Worm (Caenorhabditis elegans) whole organism, young adult: ENCODE results near the gene zim-2.

Source experiments
- B0019.2 ChIP-seq: fragments of 200-800 bp; sonication (Bioruptor generic); conservative IDR thresholded peaks from 2 replicates; pipeline ENCODE4 v1.3.6; 2022; ENCODE audit warnings: missing genetic modification reagents, missing genetic modification characterization, missing compliant biosample characterization
- B0035.1 ChIP-seq: sonication (generic microtip); optimal IDR thresholded peaks from 2 replicates; lab custom pipeline; 2016; ENCODE audit warnings: missing genetic modification characterization, mild to moderate bottlenecking, missing compliant biosample characterization, missing genotype, missing genetic modification reagents
- B0336.3 ChIP-seq: fragments of 200-800 bp; sonication (Bioruptor generic); IDR thresholded peaks from 2 replicates; pipeline ENCODE4 v1.3.6; 2022; ENCODE audit warnings: missing genetic modification characterization, missing compliant biosample characterization
- F10E7.11 ChIP-seq: sonication (generic microtip); optimal IDR thresholded peaks from 2 replicates; lab custom pipeline; 2017; ENCODE audit warnings: mild to moderate bottlenecking, missing genetic modification characterization, moderate library complexity, missing compliant biosample characterization
- F22D6.2 ChIP-seq: sonication (generic microtip); optimal IDR thresholded peaks from 2 replicates; lab custom pipeline; 2016; ENCODE audit warnings: mild to moderate bottlenecking, missing genetic modification characterization, missing compliant biosample characterization
- F23B12.7 ChIP-seq: sonication (generic microtip); optimal IDR thresholded peaks from 2 replicates; lab custom pipeline; 2017; ENCODE audit warnings: missing genetic modification characterization, mild to moderate bottlenecking, missing compliant biosample characterization, antibody characterized with exemption, moderate library complexity; ENCODE audit not compliant: insufficient read depth
- F49E8.2 ChIP-seq: sonication (generic microtip); optimal IDR thresholded peaks from 3 replicates; lab custom pipeline; 2017; ENCODE audit warnings: missing genetic modification characterization, mild to moderate bottlenecking, missing compliant biosample characterization, antibody characterized with exemption, moderate library complexity; ENCODE audit not compliant: insufficient read depth
- F52B5.7 ChIP-seq: sonication (generic microtip); optimal IDR thresholded peaks from 2 replicates; lab custom pipeline; 2016; ENCODE audit warnings: mild to moderate bottlenecking, missing genetic modification characterization, missing compliant biosample characterization
- F55B11.4 ChIP-seq: sonication (generic microtip); optimal IDR thresholded peaks from 2 replicates; lab custom pipeline; 2016; ENCODE audit warnings: missing compliant biosample characterization, missing genetic modification characterization, borderline replicate concordance; ENCODE audit not compliant: insufficient read depth
- T07F8.4 ChIP-seq: sonication (generic microtip); optimal IDR thresholded peaks from 2 replicates; lab custom pipeline; 2016; ENCODE audit warnings: mild to moderate bottlenecking, missing genetic modification characterization, moderate library complexity, missing compliant biosample characterization
- Y53G8AR.9 ChIP-seq: fragments of 200-800 bp; sonication (Bioruptor generic); conservative IDR thresholded peaks from 2 replicates; pipeline ENCODE4 v1.3.6; 2022; ENCODE audit warnings: missing genetic modification reagents, missing genetic modification characterization, missing compliant biosample characterization
- Y79H2A.3 ChIP-seq: fragments of 200-800 bp; sonication (Bioruptor generic); conservative IDR thresholded peaks from 2 replicates; pipeline ENCODE4 v1.3.6; 2022; ENCODE audit warnings: missing genetic modification reagents, missing genetic modification characterization, missing compliant biosample characterization
- ZK185.1 ChIP-seq: sonication (generic microtip); optimal IDR thresholded peaks from 2 replicates; lab custom pipeline; 2016; ENCODE audit warnings: mild to moderate bottlenecking, missing genetic modification characterization, missing compliant biosample characterization; ENCODE audit not compliant: poor library complexity, severe bottlenecking
- akir-1 ChIP-seq: fragments of 200-800 bp; sonication (Bioruptor generic); optimal IDR thresholded peaks from 2 replicates; lab custom pipeline; 2018; ENCODE audit warnings: mild to moderate bottlenecking, missing genetic modification characterization, moderate library complexity, missing compliant biosample characterization
- athp-1 ChIP-seq: sonication (generic microtip); optimal IDR thresholded peaks from 2 replicates; lab custom pipeline; 2017; ENCODE audit warnings: mild to moderate bottlenecking, missing genetic modification characterization, missing compliant biosample characterization
- attf-6 ChIP-seq: fragments of 200-800 bp; sonication (Bioruptor generic); IDR thresholded peaks from 2 replicates; pipeline ENCODE4 v1.3.6; 2022; ENCODE audit warnings: missing genetic modification reagents, missing genetic modification characterization, missing compliant biosample characterization
- ceh-79 ChIP-seq: sonication (generic microtip); optimal IDR thresholded peaks from 2 replicates; lab custom pipeline; 2017; ENCODE audit warnings: mild to moderate bottlenecking, missing genetic modification characterization, missing compliant biosample characterization
- ceh-91 ChIP-seq: fragments of 200-800 bp; sonication (Bioruptor generic); IDR thresholded peaks from 2 replicates; pipeline ENCODE4 v1.3.6; 2022; ENCODE audit warnings: missing genetic modification reagents, missing genetic modification characterization, missing compliant biosample characterization
- dox-1 ChIP-seq: fragments of 200-800 bp; sonication (Bioruptor generic); IDR thresholded peaks from 2 replicates; pipeline ENCODE4 v1.3.6; 2022; ENCODE audit warnings: missing genetic modification reagents, missing genetic modification characterization, missing compliant biosample characterization
- dpl-1 ChIP-seq: fragments of 150-350 bp; optimal IDR thresholded peaks from 2 replicates; lab custom pipeline; 2014; ENCODE audit warnings: missing biosample characterization, missing genetic modification reagents, missing genetic modification characterization
- efl-1 ChIP-seq: fragments of 150-350 bp; optimal IDR thresholded peaks from 2 replicates; lab custom pipeline; 2014; ENCODE audit warnings: missing biosample characterization, missing genetic modification reagents, missing genetic modification characterization
- egl-44 ChIP-seq: fragments of 200-800 bp; sonication (Bioruptor generic); IDR thresholded peaks from 2 replicates; pipeline ENCODE4 v1.3.6; 2022; ENCODE audit warnings: missing genetic modification reagents, missing genetic modification characterization, missing compliant biosample characterization
- ekl-4 ChIP-seq: fragments of 200-800 bp; sonication (Bioruptor generic); IDR thresholded peaks from 2 replicates; pipeline ENCODE4 v1.3.6; 2022; ENCODE audit warnings: missing genetic modification reagents, missing genetic modification characterization, missing compliant biosample characterization
- hlh-12 ChIP-seq: sonication (generic microtip); optimal IDR thresholded peaks from 2 replicates; lab custom pipeline; 2016; ENCODE audit warnings: missing genetic modification characterization, missing compliant biosample characterization
- hmg-1.2 ChIP-seq: fragments of 200-800 bp; sonication (Bioruptor generic); IDR thresholded peaks from 2 replicates; pipeline ENCODE4 v1.3.6; 2022; ENCODE audit warnings: missing genetic modification reagents, missing genetic modification characterization, missing compliant biosample characterization
- hmg-20 ChIP-seq: fragments of 200-800 bp; sonication (Bioruptor generic); IDR thresholded peaks from 2 replicates; pipeline ENCODE4 v1.3.6; 2022; ENCODE audit warnings: missing genetic modification reagents, missing genetic modification characterization, missing compliant biosample characterization
- let-526 ChIP-seq: fragments of 200-800 bp; sonication (Bioruptor generic); IDR thresholded peaks from 2 replicates; pipeline ENCODE4 v1.3.6; 2022; ENCODE audit warnings: missing genetic modification reagents, missing genetic modification characterization, missing compliant biosample characterization
- lin-26 ChIP-seq: fragments of 200-800 bp; sonication (Bioruptor generic); IDR thresholded peaks from 2 replicates; pipeline ENCODE4 v1.3.6; 2022; ENCODE audit warnings: missing genetic modification reagents, missing genetic modification characterization, missing compliant biosample characterization
- lin-54 ChIP-seq: fragments of 200-800 bp; sonication (Bioruptor generic); optimal IDR thresholded peaks from 2 replicates; lab custom pipeline; 2018; ENCODE audit warnings: mild to moderate bottlenecking, missing genetic modification characterization, missing compliant biosample characterization
- madf-8 ChIP-seq: fragments of 200-800 bp; sonication (Bioruptor generic); conservative IDR thresholded peaks from 2 replicates; pipeline ENCODE4 v1.3.6; 2022; ENCODE audit warnings: missing genetic modification reagents, missing genetic modification characterization, missing compliant biosample characterization
- mes-4 ChIP-seq: sonication (generic microtip); optimal IDR thresholded peaks from 2 replicates; lab custom pipeline; 2016; ENCODE audit warnings: missing genotype, missing genetic modification characterization, missing compliant biosample characterization
- mxl-1 ChIP-seq: sonication (generic microtip); optimal IDR thresholded peaks from 2 replicates; lab custom pipeline; 2016; ENCODE audit warnings: missing genetic modification characterization, missing compliant biosample characterization
- nhr-179 ChIP-seq: sonication (generic microtip); optimal IDR thresholded peaks from 2 replicates; lab custom pipeline; 2016; ENCODE audit warnings: mild to moderate bottlenecking, missing genetic modification characterization, missing compliant biosample characterization
- nhr-90 ChIP-seq: sonication (generic microtip); optimal IDR thresholded peaks from 2 replicates; lab custom pipeline; 2016; ENCODE audit warnings: missing genotype, mild to moderate bottlenecking, missing genetic modification characterization, missing compliant biosample characterization
- pbrm-1 ChIP-seq: fragments of 200-800 bp; sonication (Bioruptor generic); IDR thresholded peaks from 2 replicates; pipeline ENCODE4 v1.3.6; 2022; ENCODE audit warnings: missing genetic modification reagents, missing genetic modification characterization, missing compliant biosample characterization
- pha-4 ChIP-seq: fragments of 150-350 bp; sonication (generic microtip); optimal IDR thresholded peaks from 2 replicates; lab custom pipeline; 2014; ENCODE audit warnings: missing biosample characterization, missing genetic modification reagents, missing genetic modification characterization
- rcor-1 ChIP-seq: fragments of 200-800 bp; sonication (Bioruptor generic); IDR thresholded peaks from 2 replicates; pipeline ENCODE4 v1.3.6; 2022; ENCODE audit warnings: missing genetic modification reagents, missing genetic modification characterization, missing compliant biosample characterization
- snpc-3.4 ChIP-seq: sonication (generic microtip); optimal IDR thresholded peaks from 2 replicates; lab custom pipeline; 2017; ENCODE audit warnings: missing genetic modification characterization, mild to moderate bottlenecking, missing compliant biosample characterization, antibody characterized with exemption, moderate library complexity, missing genotype, missing genetic modification reagents
- snpc-4 ChIP-seq, 5 experiments: fragments of 150-350 bp in 1 of 5; sonication (generic microtip) in 4 of 5; optimal IDR thresholded peaks; 2 replicates each; lab custom pipeline; 2014 to 2018; ENCODE audit warnings: missing genetic modification characterization in 5 of 5, missing biosample characterization in 3 of 5, antibody characterized with exemption in 2 of 5, mild to moderate bottlenecking in 2 of 5, missing compliant biosample characterization in 2 of 5, missing genotype in 2 of 5, moderate library complexity in 2 of 5, missing genetic modification reagents in 1 of 5
- zfh-2 ChIP-seq: fragments of 200-800 bp; sonication (Bioruptor generic); conservative IDR thresholded peaks from 2 replicates; pipeline ENCODE4 v1.3.6; 2022; ENCODE audit warnings: missing genetic modification reagents, missing genetic modification characterization, missing compliant biosample characterization
- ztf-25 ChIP-seq: fragments of 200-800 bp; sonication (Bioruptor generic); IDR thresholded peaks from 2 replicates; pipeline ENCODE4 v1.3.6; 2022; ENCODE audit warnings: missing genetic modification reagents, missing genetic modification characterization, missing compliant biosample characterization

Gene zim-2

DNA sequence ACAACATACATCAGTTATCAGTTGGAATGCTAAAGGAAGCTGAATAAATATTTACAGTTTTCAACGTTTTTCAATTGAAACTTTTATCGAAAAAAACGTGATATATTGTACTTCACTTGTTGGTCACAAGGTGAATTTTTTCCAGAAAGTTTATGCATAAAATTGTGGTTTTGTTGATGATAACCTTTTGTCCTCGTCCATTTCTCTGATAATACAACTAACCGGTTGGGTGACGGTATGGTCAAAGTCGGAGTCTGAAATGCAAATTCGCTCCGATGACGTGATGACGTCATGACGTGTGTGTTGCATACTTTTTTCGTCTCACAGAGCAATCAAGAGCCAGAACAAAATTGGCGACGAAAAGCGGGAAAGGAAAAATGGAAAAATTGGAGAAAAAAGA, 43.6 kb upstream of the zim-2 start (continued):
- no peak for TF ChIP-seq rcor-1
- TF ChIP-seq snpc-3.4 = no peak
- no peak for TF ChIP-seq mxl-1 (tag; lab: Kevin White, UChicago)
- TF ChIP-seq F55B11.4 = no peak
- TF ChIP-seq zfh-2 (GFP tag; lab: Robert Waterston, UW) = no peak
- no peak for TF ChIP-seq lin-26
- TF ChIP-seq akir-1 (GFP tag; lab: Kevin White, UChicago) = no peak
- no peak for TF ChIP-seq ztf-25 (GFP tag; lab: Robert Waterston, UW)
- no peak for TF ChIP-seq ceh-91
- TF ChIP-seq madf-8 (GFP tag; lab: Robert Waterston, UW) = no peak
- no peak for TF ChIP-seq snpc-4 (GFP tag; optimal IDR thresholded peaks at IDR 0.05; lab: Kevin White, UChicago)
- TF ChIP-seq snpc-4 (tag; optimal IDR thresholded peaks at IDR 0.05; lab: Kevin White, UChicago) = no peak
- no peak for TF ChIP-seq B0035.1 (tag; lab: Kevin White, UChicago)
- no peak for TF ChIP-seq mes-4 (tag; lab: Kevin White, UChicago)
- no peak for TF ChIP-seq dox-1 (GFP tag; lab: Robert Waterston, UW)
- TF ChIP-seq F22D6.2 (tag; lab: Kevin White, UChicago) = no peak
- 0 out of 2 replicates have a peak, but pooled peaks have one; percentile 37 for TF ChIP-seq Y53G8AR.9 (GFP tag; lab: Robert Waterston, UW)
- TF ChIP-seq hmg-20 (GFP tag; lab: Robert Waterston, UW) = no peak
- no peak for TF ChIP-seq hmg-1.2 (GFP tag; lab: Robert Waterston, UW)
- no peak for TF ChIP-seq let-526 (GFP tag; lab: Robert Waterston, UW)
- no peak for TF ChIP-seq T07F8.4 (tag; lab: Kevin White, UChicago)
- TF ChIP-seq ZK185.1 (tag; lab: Kevin White, UChicago) = no peak
- no peak for TF ChIP-seq nhr-179 (tag; lab: Kevin White, UChicago)
- TF ChIP-seq lin-54 = no peak
- TF ChIP-seq F49E8.2 (tag; lab: Kevin White, UChicago) = no peak
- no peak for TF ChIP-seq hlh-12 (tag; lab: Kevin White, UChicago)
- no peak for TF ChIP-seq F23B12.7 (tag; lab: Kevin White, UChicago)
- TF ChIP-seq F52B5.7 (tag; lab: Kevin White, UChicago) = no peak
- no peak for TF ChIP-seq athp-1 (tag; lab: Kevin White, UChicago)
- peak; percentile 13 for TF ChIP-seq nhr-90
- no peak for TF ChIP-seq ceh-79
- TF ChIP-seq attf-6 (GFP tag; lab: Robert Waterston, UW) = no peak
- no peak for TF ChIP-seq pbrm-1 (GFP tag; lab: Robert Waterston, UW)
- TF ChIP-seq efl-1 (GFP tag; lab: Kevin White, UChicago) = no peak
- no peak for TF ChIP-seq Y79H2A.3
- peak; percentile 56 for TF ChIP-seq B0336.3
- 0 out of 2 replicates have a peak, but pooled peaks have one; percentile 13 for TF ChIP-seq egl-44 (GFP tag; lab: Robert Waterston, UW)
- TF ChIP-seq ekl-4 (GFP tag; lab: Robert Waterston, UW) = no peak
- TF ChIP-seq pha-4 (tag; lab: Kevin White, UChicago) = peak; percentile 15
- TF ChIP-seq F10E7.11 (tag; lab: Kevin White, UChicago) = no peak
- TF ChIP-seq dpl-1 (GFP tag; lab: Kevin White, UChicago) = no peak
- TF ChIP-seq B0019.2 (GFP tag; lab: Robert Waterston, UW) = no peak
